Worm (Caenorhabditis elegans) whole organism, L4 larva: ENCODE results near the gene npp-10.
A peak's percentile ranks its signal among the peaks of the same experiment; 100 is the strongest.

ENCODE experiments used
- F10B5.3 ChIP-seq: sonication (generic microtip); optimal IDR thresholded peaks from 2 replicates; lab custom pipeline; 2016; ENCODE audit warnings: mild to moderate bottlenecking, missing genetic modification characterization, missing compliant biosample characterization
- F49E8.2 ChIP-seq: sonication (generic microtip); optimal IDR thresholded peaks from 2 replicates; lab custom pipeline; 2016; ENCODE audit warnings: missing compliant biosample characterization, mild to moderate bottlenecking, missing genetic modification characterization, borderline replicate concordance
- R02D3.7 ChIP-seq: fragments of 150-350 bp; sonication (generic microtip); optimal IDR thresholded peaks from 3 replicates; lab custom pipeline; 2014; ENCODE audit warnings: missing biosample characterization, missing genetic modification characterization
- T26A8.4 ChIP-seq: fragments of 200-800 bp; sonication (Bioruptor generic); IDR thresholded peaks from 2 replicates; pipeline ENCODE4 v1.3.6; 2022; ENCODE audit warnings: missing genetic modification characterization, missing compliant biosample characterization
- Y48G9A.11 ChIP-seq: fragments of 200-800 bp; sonication (Bioruptor generic); IDR thresholded peaks from 2 replicates; pipeline ENCODE4 v1.3.6; 2022; ENCODE audit warnings: missing genetic modification reagents, missing genetic modification characterization, missing compliant biosample characterization
- ZK337.2 ChIP-seq: fragments of 200-800 bp; sonication (Bioruptor generic); IDR thresholded peaks from 2 replicates; pipeline ENCODE4 v1.3.6; 2022; ENCODE audit warnings: missing genetic modification reagents, missing genetic modification characterization, missing compliant biosample characterization
- aha-1 ChIP-seq: fragments of 150-350 bp; peaks from one replicate; lab custom pipeline; 2014; ENCODE audit warnings: missing biosample characterization, missing genetic modification characterization
- ceh-20 ChIP-seq: fragments of 200-800 bp; sonication (Bioruptor generic); IDR thresholded peaks from 2 replicates; pipeline ENCODE4 v1.3.6; 2022; ENCODE audit warnings: missing genetic modification reagents, missing genetic modification characterization, missing compliant biosample characterization
- ctbp-1 ChIP-seq: fragments of 200-800 bp; sonication (Bioruptor generic); IDR thresholded peaks from 2 replicates; pipeline ENCODE4 v1.3.6; 2022; ENCODE audit warnings: missing genetic modification reagents, missing genetic modification characterization, missing compliant biosample characterization
- daf-16 ChIP-seq, 3 experiments: sonication (generic microtip); optimal IDR thresholded peaks; 2 replicates each; lab custom pipeline; 2016 to 2017; ENCODE audit warnings: missing genetic modification characterization in 3 of 3, missing genetic modification reagents in 3 of 3, mild to moderate bottlenecking in 2 of 3, missing compliant biosample characterization in 2 of 3, missing biosample characterization in 1 of 3, moderate library complexity in 1 of 3
- dmd-6 ChIP-seq: fragments of 200-800 bp; sonication (Bioruptor generic); IDR thresholded peaks from 2 replicates; pipeline ENCODE4 v1.3.6; 2022; ENCODE audit warnings: missing genetic modification reagents, missing genetic modification characterization, missing compliant biosample characterization
- dmd-9 ChIP-seq: fragments of 200-800 bp; sonication (Bioruptor generic); IDR thresholded peaks from 2 replicates; pipeline ENCODE4 v1.3.6; 2022; ENCODE audit warnings: missing genetic modification reagents, missing genetic modification characterization, missing compliant biosample characterization
- dpl-1 ChIP-seq: fragments of 150-350 bp; optimal IDR thresholded peaks from 2 replicates; lab custom pipeline; 2014; ENCODE audit warnings: missing biosample characterization, missing genetic modification reagents, missing genetic modification characterization
- fkh-10 ChIP-seq: fragments of 150-350 bp; optimal IDR thresholded peaks from 2 replicates; lab custom pipeline; 2014; ENCODE audit warnings: missing biosample characterization, missing genetic modification reagents, missing genetic modification characterization
- fos-1 ChIP-seq: fragments of 150-350 bp; optimal IDR thresholded peaks from 2 replicates; lab custom pipeline; 2014; ENCODE audit warnings: missing biosample characterization, missing genetic modification characterization
- gei-8 ChIP-seq: fragments of 200-800 bp; sonication (Bioruptor generic); optimal IDR thresholded peaks from 2 replicates; lab custom pipeline; 2018; ENCODE audit warnings: mild to moderate bottlenecking, missing genetic modification characterization, missing compliant biosample characterization
- hif-1 ChIP-seq, 2 experiments: sonication (generic microtip); optimal IDR thresholded peaks; 2 replicates each; lab custom pipeline; 2016 to 2017; ENCODE audit warnings: missing compliant biosample characterization in 2 of 2, missing genetic modification characterization in 2 of 2, missing genetic modification reagents in 2 of 2, missing genotype in 2 of 2, mild to moderate bottlenecking in 1 of 2
- hlh-11 ChIP-seq: fragments of 200-800 bp; sonication (Bioruptor generic); optimal IDR thresholded peaks from 2 replicates; lab custom pipeline; 2018; ENCODE audit warnings: mild to moderate bottlenecking, missing genetic modification characterization, missing compliant biosample characterization
- hlh-30 ChIP-seq: sonication (generic microtip); optimal IDR thresholded peaks from 2 replicates; lab custom pipeline; 2017; ENCODE audit warnings: antibody characterized with exemption, mild to moderate bottlenecking, missing genetic modification characterization, missing compliant biosample characterization; ENCODE audit not compliant: insufficient read depth
- hmg-1.1 ChIP-seq: fragments of 200-800 bp; sonication (Bioruptor generic); IDR thresholded peaks from 2 replicates; pipeline ENCODE4 v1.3.6; 2022; ENCODE audit warnings: missing genetic modification reagents, missing genetic modification characterization, missing compliant biosample characterization
- lin-38 ChIP-seq: fragments of 200-800 bp; sonication (Bioruptor generic); IDR thresholded peaks from 2 replicates; pipeline ENCODE4 v1.3.6; 2022; ENCODE audit warnings: missing genetic modification reagents, missing genetic modification characterization, missing compliant biosample characterization
- mep-1 ChIP-seq: fragments of 150-350 bp; sonication (generic microtip); optimal IDR thresholded peaks from 3 replicates; lab custom pipeline; 2014; ENCODE audit warnings: missing biosample characterization, missing genetic modification characterization
- mes-2 ChIP-seq: sonication (generic microtip); optimal IDR thresholded peaks from 2 replicates; lab custom pipeline; 2016; ENCODE audit warnings: missing genotype, mild to moderate bottlenecking, missing genetic modification characterization, missing compliant biosample characterization; ENCODE audit not compliant: poor library complexity, severe bottlenecking
- nhr-10 ChIP-seq: fragments of 150-350 bp; optimal IDR thresholded peaks from 2 replicates; lab custom pipeline; 2014; ENCODE audit warnings: missing biosample characterization, missing genetic modification characterization
- nhr-28 ChIP-seq: fragments of 150-350 bp; optimal IDR thresholded peaks from 2 replicates; lab custom pipeline; 2014; ENCODE audit warnings: missing biosample characterization, missing genetic modification characterization
- nhr-41 ChIP-seq: fragments of 200-800 bp; sonication (Bioruptor generic); IDR thresholded peaks from 2 replicates; pipeline ENCODE4 v1.3.6; 2022; ENCODE audit warnings: missing genetic modification reagents, missing genetic modification characterization, missing compliant biosample characterization
- php-3 ChIP-seq: fragments of 200-800 bp; sonication (Bioruptor generic); IDR thresholded peaks from 2 replicates; pipeline ENCODE4 v1.3.6; 2022; ENCODE audit warnings: missing genetic modification reagents, missing genetic modification characterization, missing compliant biosample characterization
- rbr-2 ChIP-seq: sonication (generic microtip); optimal IDR thresholded peaks from 2 replicates; lab custom pipeline; 2016; ENCODE audit warnings: missing genotype, missing genetic modification characterization, missing compliant biosample characterization
- saeg-2 ChIP-seq: fragments of 200-800 bp; sonication (Bioruptor generic); IDR thresholded peaks from 2 replicates; pipeline ENCODE4 v1.3.6; 2022; ENCODE audit warnings: missing genetic modification reagents, missing genetic modification characterization, missing compliant biosample characterization
- snpc-4 ChIP-seq: fragments of 150-350 bp; optimal IDR thresholded peaks from 2 replicates; lab custom pipeline; 2014; ENCODE audit warnings: missing biosample characterization, missing genetic modification characterization
- unc-62 ChIP-seq, 3 experiments: fragments of 150-350 bp in 1 of 3; sonication (generic microtip); optimal IDR thresholded peaks in 2 of 3; peaks in 1 of 3; 1 replicate in 1 of 3; 2 replicates in 2 of 3; lab custom pipeline; 2014 to 2017; ENCODE audit warnings: missing biosample characterization in 3 of 3, missing genetic modification characterization in 3 of 3, missing genetic modification reagents in 3 of 3, missing genotype in 1 of 3
- zag-1 ChIP-seq: fragments of 150-350 bp; optimal IDR thresholded peaks from 2 replicates; lab custom pipeline; 2014; ENCODE audit warnings: missing biosample characterization, missing genetic modification characterization
- zip-2 ChIP-seq: fragments of 150-350 bp; optimal IDR thresholded peaks from 2 replicates; lab custom pipeline; 2014; ENCODE audit warnings: missing biosample characterization, missing genetic modification characterization

npp-10 gene

ce11 chrIII:5991142-5991930 is 28.0 kb downstream of the npp-10 start, which contains the start of gene T04C9.2 (continued):
- peak; percentile 55 for TF ChIP-seq fkh-10
- TF ChIP-seq nhr-28 (tag; lab: Kevin White, UChicago) = no peak
- no peak for TF ChIP-seq rbr-2 (tag; lab: Kevin White, UChicago)

ce11 chrIII:5990090-5990489 is 29.3 kb downstream of the npp-10 start:
- 0 out of 2 replicates have a peak, but pooled peaks have one; percentile 12 for TF ChIP-seq dmd-6 (GFP tag; lab: Robert Waterston, UW)
- TF ChIP-seq gei-8 = no peak
- no peak for TF ChIP-seq ZK337.2 (GFP tag; lab: Robert Waterston, UW)
- TF ChIP-seq rbr-2 (tag; lab: Kevin White, UChicago) = no peak
- peak; percentile 21 for TF ChIP-seq hlh-30 (tag; lab: Kevin White, UChicago)
- TF ChIP-seq ctbp-1 = peak; percentile 31; the same call in 1 of the 2 replicates
- TF ChIP-seq fkh-10 = peak; percentile 41
- peak; percentile 9 for TF ChIP-seq hlh-11
- TF ChIP-seq T26A8.4 (GFP tag; lab: Robert Waterston, UW) = no peak
- no peak for TF ChIP-seq ceh-20 (GFP tag; lab: Robert Waterston, UW)

ce11 chrIII:5988991-5989726 is 30.2 kb downstream of the npp-10 start:
- no peak for TF ChIP-seq F10B5.3 (tag; lab: Kevin White, UChicago)
- no peak for TF ChIP-seq rbr-2 (tag; lab: Kevin White, UChicago)
- no peak for TF ChIP-seq F49E8.2
- no peak for TF ChIP-seq hif-1 (tag; optimal IDR thresholded peaks at IDR 0.05; lab: Kevin White, UChicago)
- TF ChIP-seq fos-1 (tag; lab: Kevin White, UChicago) = no peak
- TF ChIP-seq Y48G9A.11 (GFP tag; lab: Robert Waterston, UW) = no peak
- TF ChIP-seq nhr-41 = 0 out of 2 replicates have a peak, but pooled peaks have one; percentile 34
- peak; percentile 42 for TF ChIP-seq aha-1 (tag; lab: Kevin White, UChicago)
- peak in 1 of 2 experiments; percentile 93 for TF ChIP-seq unc-62 (GFP tag; optimal IDR thresholded peaks at IDR 0.05 in 1 of 2; lab: Kevin White, UChicago)
- TF ChIP-seq unc-62 (tag; optimal IDR thresholded peaks at IDR 0.05; lab: Kevin White, UChicago) = no peak
- TF ChIP-seq php-3 (GFP tag; lab: Robert Waterston, UW) = no peak
- peak; percentile 27 for TF ChIP-seq hlh-11
- 0 out of 2 replicates have a peak, but pooled peaks have one; percentile 28 for TF ChIP-seq hmg-1.1
- TF ChIP-seq daf-16 (GFP tag; optimal IDR thresholded peaks at IDR 0.05; lab: Kevin White, UChicago) = peak in 1 of 2 experiments; percentile 23
- peak; percentile 18 for TF ChIP-seq daf-16 (tag; optimal IDR thresholded peaks at IDR 0.05; lab: Kevin White, UChicago)
- no peak for TF ChIP-seq zip-2
- TF ChIP-seq dpl-1 (GFP tag; lab: Kevin White, UChicago) = peak; percentile 75
- no peak for TF ChIP-seq hlh-30 (tag; lab: Kevin White, UChicago)
- peak; percentile 66 for TF ChIP-seq mes-2 (tag; lab: Kevin White, UChicago)
- TF ChIP-seq mep-1 (tag; lab: Kevin White, UChicago) = peak; percentile 14
- no peak for TF ChIP-seq fkh-10
- TF ChIP-seq snpc-4 = no peak

- TF ChIP-seq Y48G9A.11 (GFP tag; lab: Robert Waterston, UW) (peak; percentile 54; the same call in 1 of the 2 replicates), dmd-9 (no peak), R02D3.7 (tag; lab: Kevin White, UChicago) (peak; percentile 12), zag-1 (no peak), nhr-10 (tag; lab: Kevin White, UChicago) (no peak), fkh-10 (no peak), lin-38 (GFP tag; lab: Robert Waterston, UW) (peak; percentile 21; the same call in 1 of the 2 replicates), F49E8.2 (peak; percentile 27), saeg-2 (no peak)
- TF ChIP-seq, all 104 proteins: peak for 4
These were observed 30.9 kb downstream of the npp-10 start for ce11 chrIII:5988461-5988860.
